Worm (Caenorhabditis elegans): Measurements from ENCODE around the gene txt-6.

Gene txt-6

DNA sequence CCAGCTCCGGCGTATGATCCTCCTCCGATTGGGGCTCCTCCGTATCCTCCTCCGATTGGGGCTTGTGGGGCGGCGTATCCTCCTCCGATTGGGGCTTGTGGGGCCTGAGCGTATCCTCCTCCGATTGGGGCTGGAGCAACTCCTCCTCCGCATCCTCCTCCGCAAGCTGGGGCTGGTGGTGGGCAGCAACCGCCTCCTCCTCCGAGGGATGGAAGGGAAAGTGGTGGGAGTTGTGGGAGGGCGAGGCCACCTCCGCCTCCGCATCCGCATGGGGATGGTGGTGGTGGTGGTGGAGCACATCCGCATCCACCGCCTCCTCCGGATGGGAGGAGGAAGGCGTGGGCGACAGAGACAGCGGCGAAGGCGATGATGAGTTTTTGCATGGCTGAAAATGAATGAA is 41.1 kb upstream of the txt-6 start, which contains the start of gene F41F3.3:
TSS of gene F41F3.3 (minus strand) at position 383 of the 400 bp plus-strand sequence.
- TF ChIP-seq tra-4 (tag; optimal IDR thresholded peaks at IDR 0.05) (no peak), scrt-1 (GFP tag; IDR thresholded peaks at IDR 0.05) (peak; percentile 76), hnd-1 (tag; optimal IDR thresholded peaks at IDR 0.05) (no peak), hmg-4 (GFP tag; optimal IDR thresholded peaks at IDR 0.05) (peak; percentile 33), ama-1 (optimal IDR thresholded peaks at IDR 0.05) (no peak), aly-1 (tag; optimal IDR thresholded peaks at IDR 0.05) (peak; percentile 47), pes-1 (GFP tag; IDR thresholded peaks at IDR 0.05) (no peak; the same call in 1 of the 2 replicates), ceh-13 (GFP tag; optimal IDR thresholded peaks at IDR 0.05) (no peak), tbx-11 (GFP tag; IDR thresholded peaks at IDR 0.05) (no peak)

DNA sequence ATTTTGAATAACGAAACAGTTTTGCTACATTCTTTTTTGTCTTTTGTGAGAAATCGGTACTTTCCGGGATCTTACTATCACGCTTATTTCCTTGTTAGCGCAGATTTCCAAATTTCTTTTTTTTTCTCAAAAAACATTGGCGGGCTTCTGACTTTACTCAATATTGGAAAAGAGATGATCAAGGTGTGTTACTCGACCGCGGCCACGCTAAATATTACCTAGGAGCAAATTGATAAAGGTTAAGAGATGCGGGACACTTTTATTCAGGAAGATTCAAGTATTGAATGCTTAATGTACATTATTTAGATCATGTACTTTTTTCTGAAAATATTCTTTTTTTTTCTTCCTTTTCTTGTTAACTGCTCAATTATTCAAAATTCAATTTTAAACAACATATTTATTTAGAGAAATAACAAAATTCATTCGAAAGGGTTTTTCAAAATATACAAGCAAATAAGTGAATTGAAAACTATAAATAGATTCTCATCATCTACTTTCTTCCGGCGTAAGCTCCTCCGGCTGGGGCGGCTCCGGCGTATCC is 40.6 kb upstream of the txt-6 start:
- TF ChIP-seq scrt-1 (GFP tag; IDR thresholded peaks at IDR 0.05) (no peak), tbx-11 (GFP tag; IDR thresholded peaks at IDR 0.05) (no peak), sea-1 (GFP tag; conservative IDR thresholded peaks at IDR 0.05) (no peak), tbx-37 (GFP tag; conservative IDR thresholded peaks at IDR 0.05) (no peak), ets-7 (tag; optimal IDR thresholded peaks at IDR 0.05) (no peak), hmbx-1 (tag; optimal IDR thresholded peaks at IDR 0.05) (no peak), ceh-36 (tag; optimal IDR thresholded peaks at IDR 0.05) (no peak), tra-4 (tag; optimal IDR thresholded peaks at IDR 0.05) (no peak), ama-1 (optimal IDR thresholded peaks at IDR 0.05) (no peak), F13C5.2 (tag; optimal IDR thresholded peaks at IDR 0.05) (no peak), ceh-13 (GFP tag; optimal IDR thresholded peaks at IDR 0.05) (no peak), flt-1 (GFP tag; IDR thresholded peaks at IDR 0.05) (no peak), hnd-1 (tag; optimal IDR thresholded peaks at IDR 0.05) (no peak), hmg-4 (GFP tag; optimal IDR thresholded peaks at IDR 0.05) (no peak), B0310.2 (tag; optimal IDR thresholded peaks at IDR 0.05) (no peak), pes-1 (GFP tag; IDR thresholded peaks at IDR 0.05) (no peak), aly-1 (tag; optimal IDR thresholded peaks at IDR 0.05) (no peak)

ce11 chrV:4642691-4643090 is 36.0 kb upstream of the txt-6 start, which contains the start of gene soc-1:
Gene soc-1, plus strand, starts transcription at chrV:4642952.
- TF ChIP-seq ceh-36 (tag; optimal IDR thresholded peaks at IDR 0.05) = no peak
- no peak for TF ChIP-seq hmbx-1 (tag; optimal IDR thresholded peaks at IDR 0.05)
- no peak for TF ChIP-seq tra-4 (tag; optimal IDR thresholded peaks at IDR 0.05)
- TF ChIP-seq aly-1 (tag; optimal IDR thresholded peaks at IDR 0.05) = no peak
- TF ChIP-seq hnd-1 (tag; optimal IDR thresholded peaks at IDR 0.05) = no peak
- TF ChIP-seq pes-1 (GFP tag; IDR thresholded peaks at IDR 0.05) = no peak
- TF ChIP-seq ets-7 (tag; optimal IDR thresholded peaks at IDR 0.05) = no peak
- TF ChIP-seq B0310.2 (tag; optimal IDR thresholded peaks at IDR 0.05) = no peak
- TF ChIP-seq ceh-13 (GFP tag; optimal IDR thresholded peaks at IDR 0.05) = no peak
- no peak for TF ChIP-seq ama-1 (optimal IDR thresholded peaks at IDR 0.05)
- TF ChIP-seq flt-1 (GFP tag; IDR thresholded peaks at IDR 0.05) = no peak
- TF ChIP-seq tbx-37 (GFP tag; conservative IDR thresholded peaks at IDR 0.05) = no peak
- no peak for TF ChIP-seq tbx-11 (GFP tag; IDR thresholded peaks at IDR 0.05)

DNA sequence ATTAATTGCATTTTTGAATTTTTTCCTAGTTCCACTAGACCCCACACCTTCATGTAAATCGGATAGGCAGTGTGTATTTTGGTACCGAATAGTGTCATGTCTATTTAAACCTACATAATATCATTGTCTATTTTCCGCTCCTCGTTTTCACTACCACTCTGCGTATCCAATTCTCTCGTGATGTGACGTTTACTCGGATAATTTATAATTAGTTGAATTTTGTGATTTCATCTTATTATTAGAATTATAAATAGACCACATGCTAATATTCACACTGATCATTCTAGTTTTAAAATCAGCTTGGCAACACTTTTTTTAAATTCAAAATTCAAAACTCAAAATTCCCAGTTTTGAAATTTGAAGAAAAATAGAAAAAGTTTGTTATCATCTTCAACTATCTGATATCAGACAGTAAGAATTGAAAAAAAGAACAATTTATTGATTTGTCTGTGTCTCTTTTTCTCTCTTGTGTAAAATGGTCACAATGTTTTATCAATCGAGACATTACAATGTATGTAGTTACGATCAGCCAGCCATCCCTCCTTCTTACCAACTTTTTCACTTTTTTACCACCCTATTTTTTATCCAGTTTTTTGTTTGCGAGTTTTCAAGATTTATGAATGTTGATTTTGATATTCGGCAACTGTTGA is 33.9 kb upstream of the txt-6 start:
- TF ChIP-seq ama-1 (optimal IDR thresholded peaks at IDR 0.05) = no peak
- TF ChIP-seq ets-7 (tag; optimal IDR thresholded peaks at IDR 0.05) = no peak
- no peak for TF ChIP-seq pes-1 (GFP tag; IDR thresholded peaks at IDR 0.05)
- no peak for TF ChIP-seq F13C5.2 (tag; optimal IDR thresholded peaks at IDR 0.05)
- no peak for TF ChIP-seq tra-4 (tag; optimal IDR thresholded peaks at IDR 0.05)
- TF ChIP-seq hmbx-1 (tag; optimal IDR thresholded peaks at IDR 0.05) = no peak
- TF ChIP-seq ceh-36 (tag; optimal IDR thresholded peaks at IDR 0.05) = no peak
- TF ChIP-seq aly-1 (tag; optimal IDR thresholded peaks at IDR 0.05) = no peak
- no peak for TF ChIP-seq flt-1 (GFP tag; IDR thresholded peaks at IDR 0.05)
- no peak for TF ChIP-seq hnd-1 (tag; optimal IDR thresholded peaks at IDR 0.05)
- TF ChIP-seq ceh-13 (GFP tag; optimal IDR thresholded peaks at IDR 0.05) = no peak
- no peak for TF ChIP-seq hmg-4 (GFP tag; optimal IDR thresholded peaks at IDR 0.05)
- no peak for TF ChIP-seq scrt-1 (GFP tag; IDR thresholded peaks at IDR 0.05)
- TF ChIP-seq B0310.2 (tag; optimal IDR thresholded peaks at IDR 0.05) = no peak

DNA sequence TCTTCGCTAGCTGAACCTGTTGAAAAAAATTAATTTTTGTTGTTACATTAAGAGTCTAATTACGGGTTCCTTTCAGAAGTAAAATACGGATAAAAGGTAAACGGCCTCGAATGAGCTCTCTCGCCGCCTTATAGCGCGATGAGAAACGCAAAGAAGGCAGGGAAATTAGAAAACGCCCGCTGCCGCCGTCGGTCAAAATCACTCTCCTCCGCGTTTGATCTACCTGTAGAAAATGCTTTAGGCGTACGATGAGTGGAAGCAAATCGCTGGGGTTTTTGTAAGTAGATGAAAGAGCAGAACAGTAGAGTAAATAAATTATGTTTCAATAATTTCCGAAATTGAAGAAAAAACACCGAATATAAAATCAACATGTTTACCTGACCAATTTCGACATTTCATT is 30.4 kb upstream of the txt-6 start:
- no peak for TF ChIP-seq tra-4 (tag; optimal IDR thresholded peaks at IDR 0.05)
- no peak for TF ChIP-seq B0310.2 (tag; optimal IDR thresholded peaks at IDR 0.05)
- no peak for TF ChIP-seq flt-1 (GFP tag; IDR thresholded peaks at IDR 0.05)
- no peak for TF ChIP-seq aly-1 (tag; optimal IDR thresholded peaks at IDR 0.05)
- TF ChIP-seq hmbx-1 (tag; optimal IDR thresholded peaks at IDR 0.05) = no peak
- no peak for TF ChIP-seq pes-1 (GFP tag; IDR thresholded peaks at IDR 0.05)
- no peak for TF ChIP-seq sea-1 (GFP tag; conservative IDR thresholded peaks at IDR 0.05)
- TF ChIP-seq ama-1 (optimal IDR thresholded peaks at IDR 0.05) = no peak
- no peak for TF ChIP-seq hnd-1 (tag; optimal IDR thresholded peaks at IDR 0.05)

ce11 chrV:4632808-4633207 is 26.1 kb upstream of the txt-6 start:
- 0 out of 2 replicates have a peak, but pooled peaks have one; percentile 49 for TF ChIP-seq scrt-1 (GFP tag; IDR thresholded peaks at IDR 0.05)

ce11 chrV:4630267-4630666 is 23.5 kb upstream of the txt-6 start:
- TF ChIP-seq F13C5.2 (tag; optimal IDR thresholded peaks at IDR 0.05) (no peak), scrt-1 (GFP tag; IDR thresholded peaks at IDR 0.05) (no peak), aly-1 (tag; optimal IDR thresholded peaks at IDR 0.05) (no peak), ceh-13 (GFP tag; optimal IDR thresholded peaks at IDR 0.05) (no peak), ama-1 (optimal IDR thresholded peaks at IDR 0.05) (no peak), ceh-36 (tag; optimal IDR thresholded peaks at IDR 0.05) (no peak), pes-1 (GFP tag; IDR thresholded peaks at IDR 0.05) (no peak), sea-1 (GFP tag; conservative IDR thresholded peaks at IDR 0.05) (no peak), hnd-1 (tag; optimal IDR thresholded peaks at IDR 0.05) (no peak), tbx-37 (GFP tag; conservative IDR thresholded peaks at IDR 0.05) (no peak), ets-7 (tag; optimal IDR thresholded peaks at IDR 0.05) (no peak), tbx-11 (GFP tag; IDR thresholded peaks at IDR 0.05) (no peak), hmbx-1 (tag; optimal IDR thresholded peaks at IDR 0.05) (no peak), flt-1 (GFP tag; IDR thresholded peaks at IDR 0.05) (no peak), hmg-4 (GFP tag; optimal IDR thresholded peaks at IDR 0.05) (no peak), tra-4 (tag; optimal IDR thresholded peaks at IDR 0.05) (no peak), B0310.2 (tag; optimal IDR thresholded peaks at IDR 0.05) (no peak)

Data from whole organism, early embryonic.